Worm (Caenorhabditis elegans) whole organism, L4/young adult: ENCODE data around the gene Y17G7B.22.

Experiments
- W03F9.2 ChIP-seq: fragments of 150-350 bp; optimal IDR thresholded peaks from 2 replicates; lab custom pipeline; 2014; ENCODE audit warnings: missing biosample characterization, missing genetic modification characterization
- dao-5 ChIP-seq: sonication (generic microtip); optimal IDR thresholded peaks from 2 replicates; lab custom pipeline; 2016; ENCODE audit warnings: missing genotype, missing genetic modification characterization, moderate library complexity, missing compliant biosample characterization
- him-1 ChIP-seq: sonication (generic microtip); optimal IDR thresholded peaks from 2 replicates; lab custom pipeline; 2016; ENCODE audit warnings: missing genotype, missing genetic modification reagents, missing genetic modification characterization, missing compliant biosample characterization

The Y17G7B.22 gene

DNA sequence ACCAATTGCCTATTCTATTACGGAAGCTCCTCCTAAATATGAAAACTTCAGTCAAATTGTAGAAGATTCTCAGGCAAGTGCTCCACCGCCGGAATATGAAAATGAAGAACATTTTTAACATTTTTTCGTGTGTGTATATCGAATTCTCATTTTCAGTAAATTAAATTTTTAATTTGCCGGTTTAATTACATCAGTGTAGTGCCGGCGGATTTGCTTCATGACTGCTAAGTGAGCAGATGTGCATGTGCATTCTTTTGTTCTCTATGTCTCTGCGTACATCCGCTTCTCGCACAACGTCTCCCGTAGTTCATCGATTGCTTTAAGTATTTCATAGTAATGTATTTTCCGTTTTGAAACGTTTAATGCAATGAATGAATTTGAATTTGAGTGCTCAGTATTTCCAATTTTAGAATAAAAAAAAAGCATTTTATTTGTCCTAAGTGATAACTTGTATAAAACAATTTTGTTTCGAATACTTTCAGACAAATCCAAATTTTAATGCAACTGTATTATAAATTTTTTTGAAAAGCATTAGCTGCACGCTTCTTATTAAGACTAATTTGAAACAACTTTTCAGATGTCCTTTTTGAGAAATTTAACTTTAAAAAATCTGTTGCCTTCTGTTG, at the start of gene Y17G7B.22:
Gene Y17G7B.22, plus strand, starts transcription at position 576 of the 626 bp plus-strand sequence.
- TF ChIP-seq dao-5 (tag; lab: Kevin White, UChicago) (no peak), W03F9.2 (tag; lab: Kevin White, UChicago) (no peak), him-1 (tag; lab: Kevin White, UChicago) (no peak)

DNA sequence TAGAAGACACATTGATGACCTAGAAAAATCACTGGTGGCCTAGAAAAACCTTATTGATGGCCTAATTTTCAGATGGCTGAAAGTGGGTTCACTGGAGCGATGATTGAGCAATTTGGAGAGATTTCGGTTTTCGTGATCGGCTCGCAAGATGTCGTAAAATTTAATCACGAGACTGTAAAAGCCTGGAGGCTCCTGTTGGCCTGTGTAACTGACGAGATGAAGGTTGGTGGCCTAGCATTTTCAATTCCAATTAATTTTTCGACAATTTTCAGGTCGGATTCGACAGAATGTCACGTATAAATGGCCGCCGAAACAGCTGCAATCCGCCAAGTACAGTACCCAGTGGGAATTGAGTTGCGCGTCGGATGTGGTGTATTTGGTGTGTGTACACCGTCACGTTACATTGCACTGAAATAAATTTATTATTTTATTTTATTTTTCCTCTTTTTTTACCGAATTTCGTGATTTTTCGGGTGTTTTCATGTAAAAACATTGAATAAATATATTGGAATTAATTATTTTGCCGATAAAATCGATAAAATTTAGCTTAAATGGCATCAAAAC, 44.4 kb upstream of the Y17G7B.22 start, which contains the start of gene Y17G7B.12:
Gene Y17G7B.12, plus strand, starts transcription at position 547 of the 564 bp plus-strand sequence.
- TF ChIP-seq dao-5 (tag; lab: Kevin White, UChicago) (no peak), him-1 (tag; lab: Kevin White, UChicago) (no peak), W03F9.2 (tag; lab: Kevin White, UChicago) (no peak)

DNA sequence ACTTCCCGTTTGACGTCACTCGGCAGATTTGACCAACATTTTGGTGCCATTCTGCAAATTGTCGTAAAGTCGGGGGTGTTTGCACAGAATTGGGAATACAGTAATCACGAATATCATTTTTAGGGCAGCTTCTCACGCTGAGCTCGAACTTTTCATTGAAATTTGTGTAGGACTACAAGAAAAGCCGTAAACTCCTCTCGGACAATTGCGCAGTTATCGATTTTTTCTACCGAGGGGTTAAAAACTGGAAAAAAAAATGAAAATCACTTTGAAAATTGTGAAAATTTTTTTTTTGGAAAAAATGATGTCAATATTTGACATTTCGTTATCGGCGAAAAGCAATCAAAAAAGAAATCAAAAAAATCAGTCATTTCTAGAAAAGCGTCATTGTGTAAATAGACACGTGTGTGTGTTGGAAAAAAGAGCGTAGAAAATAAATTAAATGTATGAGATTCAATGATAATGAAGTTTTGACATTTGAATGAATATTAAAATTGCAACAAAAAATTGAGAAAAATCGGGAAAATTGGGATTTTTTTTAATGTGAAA, 40.1 kb upstream of the Y17G7B.22 start, which contains the start of gene Y17G7B.8:
Gene Y17G7B.8, minus strand, starts transcription at position 51 of the 549 bp plus-strand sequence.
- TF ChIP-seq W03F9.2 (tag; lab: Kevin White, UChicago): no peak
- TF ChIP-seq dao-5 (tag; lab: Kevin White, UChicago): no peak
- TF ChIP-seq him-1 (tag; lab: Kevin White, UChicago): no peak

DNA sequence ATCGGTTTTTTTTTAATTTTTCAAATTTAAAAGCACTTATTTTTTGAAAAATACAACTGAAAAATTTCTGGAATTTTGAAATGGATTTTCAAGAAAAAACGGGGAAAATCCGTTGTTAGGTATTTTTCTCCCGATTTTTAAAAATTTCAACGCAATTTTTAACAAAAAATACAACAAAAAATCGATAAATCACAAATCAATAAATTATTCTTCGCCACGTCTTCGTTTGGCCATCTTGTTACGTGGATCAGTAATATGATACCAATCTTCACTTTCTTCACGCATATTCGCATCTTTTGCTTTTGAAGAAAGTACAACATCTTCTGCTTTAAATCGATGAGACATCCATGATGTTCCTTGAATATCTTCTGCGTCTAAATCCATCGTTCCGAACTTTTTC, 39.1 kb upstream of the Y17G7B.22 start:
- TF ChIP-seq W03F9.2 (tag; lab: Kevin White, UChicago) (no peak), him-1 (tag; lab: Kevin White, UChicago) (no peak), dao-5 (tag; lab: Kevin White, UChicago) (no peak)

DNA sequence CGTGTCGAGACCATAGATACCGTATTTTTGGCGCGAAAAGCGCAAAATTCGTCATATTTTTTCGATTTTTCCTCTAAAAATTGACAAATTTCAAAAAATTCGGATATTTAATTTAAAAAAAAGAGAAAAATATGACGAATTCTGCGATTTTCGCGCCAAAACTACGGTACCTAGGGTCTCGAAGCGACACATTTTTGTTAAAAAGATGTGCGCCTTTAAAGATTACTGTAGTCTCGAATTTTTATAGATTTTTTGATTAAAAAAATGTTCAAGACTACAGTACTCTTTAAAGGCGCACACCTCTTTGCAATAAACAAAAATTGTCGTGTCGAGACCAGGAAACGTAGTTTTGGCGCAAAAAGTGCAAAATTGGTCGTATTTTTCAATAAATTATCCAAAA, 31.8 kb upstream of the Y17G7B.22 start:
- TF ChIP-seq W03F9.2 (tag; lab: Kevin White, UChicago) (no peak), him-1 (tag; lab: Kevin White, UChicago) (no peak), dao-5 (tag; lab: Kevin White, UChicago) (no peak)

DNA sequence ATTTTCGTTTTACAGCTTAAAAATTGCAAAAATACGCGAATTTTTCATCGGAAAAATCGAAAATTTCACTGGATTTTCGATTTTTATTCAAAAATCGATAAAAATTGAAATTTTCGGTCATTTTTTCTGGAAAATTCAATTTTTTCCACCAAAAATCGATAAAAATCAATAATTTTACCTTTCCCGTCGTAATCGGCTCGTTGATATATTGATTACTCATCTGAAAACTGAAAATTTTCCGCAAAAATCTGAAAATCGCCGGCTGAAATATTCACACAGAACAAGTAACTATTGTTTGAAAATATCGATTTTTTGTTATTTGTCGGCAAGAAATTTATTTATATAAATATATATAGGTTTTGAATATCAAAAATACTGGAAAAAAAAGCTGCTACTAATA, 31.3 kb upstream of the Y17G7B.22 start, which contains the start of gene cyn-16:
Gene cyn-16, minus strand, starts transcription at position 227 of the 400 bp plus-strand sequence.
- TF ChIP-seq W03F9.2 (tag; lab: Kevin White, UChicago) (no peak), dao-5 (tag; lab: Kevin White, UChicago) (no peak), him-1 (tag; lab: Kevin White, UChicago) (no peak)

DNA sequence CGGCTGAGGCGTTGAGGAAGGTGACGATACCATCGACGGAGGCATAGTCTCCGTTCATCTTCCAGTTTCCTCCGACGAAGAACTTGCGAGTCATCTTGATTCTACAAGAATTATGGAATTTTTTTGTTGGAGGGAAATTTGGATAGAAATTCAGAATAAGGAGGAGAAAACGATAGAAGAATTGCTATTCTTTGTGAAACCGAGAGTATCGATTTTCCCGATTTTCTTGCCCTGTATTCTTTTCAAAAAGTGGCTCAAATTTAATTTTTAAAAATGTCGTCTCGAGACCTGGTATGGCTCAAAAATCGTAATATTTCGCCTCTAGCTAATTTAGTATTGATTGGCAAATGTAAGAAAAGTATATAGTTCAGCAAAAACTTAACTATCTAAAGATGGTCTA, 28.8 kb upstream of the Y17G7B.22 start, which contains the start of gene tpi-1:
Gene tpi-1, minus strand, starts transcription at position 101 of the 400 bp plus-strand sequence.
- TF ChIP-seq dao-5 (tag; lab: Kevin White, UChicago) (no peak), him-1 (tag; lab: Kevin White, UChicago) (no peak), W03F9.2 (tag; lab: Kevin White, UChicago) (no peak)

DNA sequence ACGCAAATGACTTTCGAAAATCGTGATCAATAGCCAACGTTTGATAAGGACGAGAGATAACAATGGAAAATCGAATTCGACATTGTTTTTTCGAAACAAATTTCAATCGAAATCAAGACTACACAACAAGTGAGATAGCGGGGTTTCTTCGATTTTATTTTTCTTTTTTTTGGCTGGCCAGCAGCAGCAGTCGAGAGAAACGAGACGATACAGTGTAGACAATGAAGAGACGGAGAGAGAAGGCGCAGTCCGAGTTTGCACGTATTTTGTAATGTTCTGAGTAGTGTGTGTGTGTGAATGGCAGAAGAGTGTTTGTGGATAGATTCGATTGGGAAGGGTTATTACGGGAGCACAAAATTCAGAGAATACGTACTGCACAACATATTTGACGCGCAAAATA, 27.7 kb upstream of the Y17G7B.22 start:
- no peak for TF ChIP-seq him-1 (tag; lab: Kevin White, UChicago)
- TF ChIP-seq W03F9.2 (tag; lab: Kevin White, UChicago): no peak
- TF ChIP-seq dao-5 (tag; lab: Kevin White, UChicago): no peak

DNA sequence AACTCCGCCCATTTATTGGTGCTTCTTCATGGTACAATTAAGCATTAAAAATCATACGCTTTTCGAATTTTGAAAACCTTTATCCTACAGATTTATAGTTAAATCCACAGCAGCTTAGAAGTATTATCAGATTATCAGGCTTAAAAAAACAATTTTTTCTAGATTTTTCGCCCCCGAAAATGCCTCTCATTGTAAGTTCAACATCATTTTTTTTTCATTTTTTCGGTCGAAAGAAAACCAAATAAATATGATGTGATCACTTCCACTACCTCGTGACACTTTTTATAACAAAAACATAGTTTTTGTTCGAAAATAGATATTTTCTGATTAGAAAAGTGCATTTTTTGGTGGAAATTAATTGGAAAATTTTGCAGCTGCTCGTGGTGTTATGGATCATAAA, 26.7 kb upstream of the Y17G7B.22 start:
- TF ChIP-seq dao-5 (tag; lab: Kevin White, UChicago): no peak
- no peak for TF ChIP-seq him-1 (tag; lab: Kevin White, UChicago)
- no peak for TF ChIP-seq W03F9.2 (tag; lab: Kevin White, UChicago)

DNA sequence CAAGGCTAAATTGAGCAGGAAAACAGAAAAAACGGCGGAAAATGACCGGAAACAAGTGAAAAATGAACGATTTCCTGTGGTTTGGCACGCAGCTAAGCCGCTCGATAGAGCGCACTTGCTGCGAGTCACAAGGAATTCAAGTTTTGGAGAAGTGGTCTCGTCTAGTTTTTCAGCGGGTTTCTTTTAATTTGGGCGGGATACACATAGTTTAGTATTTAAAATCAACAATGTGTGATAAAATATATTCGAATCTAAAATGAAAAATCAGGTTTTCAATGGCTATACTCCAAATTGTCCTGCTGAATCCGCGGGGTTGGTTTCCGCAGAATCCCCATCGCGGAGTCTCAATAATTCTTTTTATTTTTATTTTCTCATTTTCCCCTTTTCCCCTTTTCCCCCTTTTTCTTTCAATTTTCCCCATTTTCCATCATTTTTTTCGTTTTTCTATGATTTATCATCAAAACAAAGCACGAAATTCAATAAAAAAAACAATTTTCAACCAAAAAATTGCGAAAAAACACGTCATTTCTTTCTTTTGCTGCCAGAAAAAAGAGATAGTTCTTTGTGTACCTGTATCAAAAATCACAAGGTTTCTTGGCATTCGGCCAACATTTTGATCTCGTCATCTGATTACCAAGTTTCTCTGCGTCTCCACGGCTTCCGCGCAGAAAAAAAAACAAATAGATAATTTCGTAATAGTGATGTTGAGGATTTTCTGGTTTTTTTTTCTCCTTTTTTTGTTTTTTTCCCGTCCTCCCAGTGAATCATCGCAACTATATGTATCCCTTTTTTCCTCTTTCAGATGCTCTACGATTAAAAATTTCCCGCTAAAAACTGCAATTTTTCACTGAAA, 25.5 kb upstream of the Y17G7B.22 start, which contains the start of gene ippk-1:
Gene ippk-1, plus strand, starts transcription at position 803 of the 853 bp plus-strand sequence.
- TF ChIP-seq W03F9.2 (tag; lab: Kevin White, UChicago) (peak; percentile 16), dao-5 (tag; lab: Kevin White, UChicago) (no peak)

DNA sequence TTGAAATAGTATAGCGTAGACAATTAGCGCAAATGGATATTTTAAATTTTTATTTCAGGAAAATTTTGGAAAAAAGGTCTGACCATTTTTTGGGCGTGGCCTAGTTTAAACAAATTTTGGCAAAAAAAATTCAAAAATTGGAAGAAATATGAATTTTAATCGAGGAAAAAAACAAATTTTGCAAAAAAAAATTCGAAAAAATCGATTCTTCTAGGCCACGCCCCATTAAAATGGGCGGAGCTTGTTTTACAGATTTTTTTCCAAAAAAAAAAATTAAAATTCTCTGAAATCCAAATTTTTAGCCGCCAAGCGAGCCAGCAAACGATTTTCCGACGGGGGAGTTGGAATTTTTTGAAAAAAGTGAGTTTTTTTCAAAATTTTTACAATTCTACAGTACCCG, 18.5 kb upstream of the Y17G7B.22 start, which contains the start of gene nadk-2:
Gene nadk-2, plus strand, starts transcription at position 301 of the 400 bp plus-strand sequence.
- no peak for TF ChIP-seq W03F9.2 (tag; lab: Kevin White, UChicago)
- no peak for TF ChIP-seq dao-5 (tag; lab: Kevin White, UChicago)
- no peak for TF ChIP-seq him-1 (tag; lab: Kevin White, UChicago)

DNA sequence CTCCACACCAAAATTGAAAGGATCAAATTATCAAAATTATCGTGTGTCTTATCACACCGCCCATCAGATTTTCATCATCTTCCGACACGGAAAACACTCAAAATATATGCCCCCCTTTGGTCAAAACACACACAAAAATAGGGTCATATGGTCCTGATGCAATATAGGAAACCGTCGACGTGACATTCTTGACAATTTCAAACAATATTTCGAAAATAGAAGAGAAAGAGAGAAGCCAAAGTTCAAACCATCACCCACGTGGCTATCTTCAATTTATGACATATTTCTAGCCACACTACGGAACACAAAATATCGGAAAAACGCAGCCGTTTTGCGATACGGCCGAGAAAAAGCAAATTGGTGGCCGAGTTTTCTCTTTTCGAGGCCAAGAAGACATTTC, 17.2 kb upstream of the Y17G7B.22 start:
- TF ChIP-seq W03F9.2 (tag; lab: Kevin White, UChicago) (no peak), him-1 (tag; lab: Kevin White, UChicago) (no peak), dao-5 (tag; lab: Kevin White, UChicago) (no peak)
